Fruit fly (Drosophila melanogaster) whole organism: ENCODE results near the gene temp.

Source experiments
- CG8478 ChIP-seq: fragments of >200 bp; optimal IDR thresholded peaks from 2 replicates; lab custom pipeline; 2018; ENCODE audit warnings: inconsistent platforms
- Dll ChIP-seq: fragments of >200 bp; optimal IDR thresholded peaks from 2 replicates; lab custom pipeline; 2017
- EcR ChIP-seq, 2 experiments: fragments of >200 bp; optimal IDR thresholded peaks; 2 replicates each; lab custom pipeline; 2017; ENCODE audit warnings: missing biosample characterization in 2 of 2, missing genetic modification characterization in 2 of 2, missing genetic modification reagents in 2 of 2
- pan ChIP-seq: fragments of >200 bp; optimal IDR thresholded peaks from 2 replicates; lab custom pipeline; 2017
- psq ChIP-seq: fragments of >200 bp; optimal IDR thresholded peaks from 2 replicates; lab custom pipeline; 2017
- usp ChIP-seq: fragments of >200 bp; optimal IDR thresholded peaks from 2 replicates; lab custom pipeline; 2017; ENCODE audit warnings: missing biosample characterization, missing genetic modification characterization, mixed read lengths

Gene temp

DNA sequence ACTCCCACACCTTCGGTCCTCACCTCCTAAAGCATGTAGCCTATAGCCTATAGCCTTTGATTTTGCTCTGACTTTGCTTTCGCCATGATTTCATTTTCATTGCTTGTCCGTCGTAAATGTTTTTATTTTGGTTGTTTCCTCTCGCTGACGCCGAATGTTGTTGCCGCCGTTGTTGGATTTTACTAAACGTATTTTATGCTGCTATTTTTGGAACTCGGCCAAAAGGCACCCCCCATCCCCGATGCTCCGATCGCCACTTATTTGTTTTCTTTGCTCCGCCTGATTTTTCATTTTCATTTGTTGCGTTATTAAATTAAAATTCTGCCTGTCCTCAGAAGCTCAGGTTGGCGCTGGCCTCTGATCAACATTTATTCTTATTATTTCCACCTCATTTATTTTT lies 43.1 kb downstream of the temp start:
- TF ChIP-seq Dll: no peak
- TF ChIP-seq pan (lab: Kevin White, UChicago): no peak
- no peak for TF ChIP-seq EcR (GFP tag; optimal IDR thresholded peaks at IDR 0.05; lab: Kevin White, UChicago)
- no peak for TF ChIP-seq CG8478 (lab: Kevin White, UChicago)
- TF ChIP-seq usp (GFP tag; lab: Kevin White, UChicago): no peak
- TF ChIP-seq psq (lab: Kevin White, UChicago): no peak

DNA sequence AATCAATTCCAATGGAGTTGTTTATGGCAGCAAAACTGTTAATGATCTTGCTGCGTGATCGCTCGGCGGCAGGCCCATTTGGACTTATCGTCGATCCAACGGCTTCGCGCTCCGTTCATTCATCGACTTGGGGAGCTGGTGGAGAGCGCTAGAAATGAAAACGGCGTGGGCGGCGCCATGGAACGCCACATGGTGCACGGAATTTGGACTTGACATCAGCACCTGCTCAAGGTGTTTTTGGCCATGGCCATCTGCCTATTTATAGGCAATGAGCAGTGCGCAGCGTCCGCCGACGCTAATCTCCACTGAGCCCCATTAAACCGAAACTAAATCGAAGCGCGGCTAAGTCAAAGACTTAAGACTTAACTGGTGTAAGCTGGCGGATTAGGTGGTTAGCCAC lies 43.9 kb downstream of the temp start:
- TF ChIP-seq Dll: no peak
- TF ChIP-seq psq (lab: Kevin White, UChicago): no peak
- no peak for TF ChIP-seq EcR (GFP tag; optimal IDR thresholded peaks at IDR 0.05; lab: Kevin White, UChicago)
- TF ChIP-seq pan (lab: Kevin White, UChicago): no peak
- no peak for TF ChIP-seq usp (GFP tag; lab: Kevin White, UChicago)
- no peak for TF ChIP-seq CG8478 (lab: Kevin White, UChicago)

dm6 chrX:2213759-2214406 lies 48.4 kb downstream of the temp start, which contains the start of gene SmydA-8:
Gene SmydA-8 (minus strand): TSS chrX:2213809.
- TF ChIP-seq Dll (no peak), CG8478 (lab: Kevin White, UChicago) (no peak), EcR (GFP tag; optimal IDR thresholded peaks at IDR 0.05; lab: Kevin White, UChicago) (no peak), usp (GFP tag; lab: Kevin White, UChicago) (no peak), pan (lab: Kevin White, UChicago) (no peak), psq (lab: Kevin White, UChicago) (no peak)

DNA sequence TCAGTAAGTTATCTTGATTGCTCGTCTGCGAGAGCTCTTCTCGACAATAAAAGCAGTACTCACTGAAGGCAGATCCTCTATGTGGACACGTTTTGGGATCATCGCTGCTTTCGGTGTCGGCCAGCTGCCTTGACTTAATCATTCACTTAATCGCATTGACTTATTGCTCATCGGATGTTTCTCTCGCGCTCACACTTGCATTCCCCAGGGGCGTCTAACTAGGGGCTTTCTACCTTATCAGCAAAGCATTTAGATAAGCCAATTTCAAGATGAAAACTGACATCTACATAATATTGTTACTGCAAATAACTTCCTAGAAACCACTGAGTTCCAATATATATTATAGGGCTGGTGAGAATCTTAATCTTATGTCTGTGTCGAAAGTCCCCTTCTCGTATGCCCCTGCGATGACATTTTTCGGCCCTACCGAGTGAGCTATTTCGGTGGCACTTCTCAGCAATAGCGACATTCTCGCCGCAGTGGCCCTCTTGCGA lies 49.9 kb downstream of the temp start:
- TF ChIP-seq usp (GFP tag; lab: Kevin White, UChicago): no peak
- no peak for TF ChIP-seq psq (lab: Kevin White, UChicago)
- TF ChIP-seq CG8478 (lab: Kevin White, UChicago): no peak
- no peak for TF ChIP-seq EcR (GFP tag; optimal IDR thresholded peaks at IDR 0.05; lab: Kevin White, UChicago)
- no peak for TF ChIP-seq pan (lab: Kevin White, UChicago)
- no peak for TF ChIP-seq Dll
